Fruit fly (Drosophila melanogaster) whole organism, embryonic: ENCODE measurements around the gene Megf8.

Experiments used
- Antp ChIP-seq: fragments of 200-800 bp; sonication (Bioruptor generic); optimal IDR thresholded peaks from 3 replicates; lab custom pipeline; 2016; ENCODE audit warnings: missing biosample characterization, missing genetic modification characterization
- Bteb2 ChIP-seq: fragments of 200-800 bp; sonication (Bioruptor generic); optimal IDR thresholded peaks from 2 replicates; lab custom pipeline; 2016; ENCODE audit warnings: missing biosample characterization, missing genetic modification characterization
- CG10366 ChIP-seq: fragments of 200-800 bp; sonication (Bioruptor generic); IDR thresholded peaks from 2 replicates; pipeline ENCODE4 v1.3.6; 2022; ENCODE audit warnings: missing biosample characterization, missing genetic modification characterization
- CG15011 ChIP-seq: fragments of 200-800 bp; sonication (Bioruptor generic); optimal IDR thresholded peaks from 3 replicates; lab custom pipeline; 2018; ENCODE audit warnings: missing biosample characterization, mild to moderate bottlenecking, missing genetic modification characterization
- CG17361 ChIP-seq: fragments of 200-800 bp; sonication (Bioruptor generic); IDR thresholded peaks from 3 replicates; pipeline ENCODE4 v1.3.6; 2022; ENCODE audit warnings: missing biosample characterization, missing genetic modification characterization
- CG18011 ChIP-seq: fragments of 200-800 bp; sonication (Bioruptor generic); optimal IDR thresholded peaks from 2 replicates; lab custom pipeline; 2017; ENCODE audit warnings: missing biosample characterization, missing genetic modification characterization, mild to moderate bottlenecking, moderate library complexity, missing genotype
- CG18262 ChIP-seq: fragments of 200-800 bp; optimal IDR thresholded peaks from 3 replicates; lab custom pipeline; 2019; ENCODE audit warnings: missing biosample characterization, mild to moderate bottlenecking, missing genetic modification characterization, moderate library complexity
- CG3281 ChIP-seq: fragments of 200-800 bp; sonication (Bioruptor generic); optimal IDR thresholded peaks from 3 replicates; lab custom pipeline; 2017; ENCODE audit warnings: missing biosample characterization, mild to moderate bottlenecking, missing genetic modification characterization
- CG33557 ChIP-seq: fragments of 200-800 bp; sonication (Bioruptor generic); optimal IDR thresholded peaks from 2 replicates; lab custom pipeline; 2019; ENCODE audit warnings: missing biosample characterization, mild to moderate bottlenecking, missing genetic modification characterization, moderate library complexity
- CG42726 ChIP-seq: fragments of 200-800 bp; sonication (Bioruptor generic); IDR thresholded peaks from 2 replicates; pipeline ENCODE4 v1.3.6; 2022; ENCODE audit warnings: missing biosample characterization, missing genetic modification characterization; ENCODE audit not compliant: partially characterized antibody
- CG43689 ChIP-seq: fragments of 200-800 bp; sonication (Bioruptor generic); IDR thresholded peaks from 2 replicates; pipeline ENCODE4 v1.3.6; 2022; ENCODE audit warnings: missing biosample characterization, missing genetic modification characterization
- CG4730 ChIP-seq: fragments of 200-800 bp; sonication (Bioruptor generic); IDR thresholded peaks from 2 replicates; pipeline ENCODE4 v1.3.6; 2022; ENCODE audit warnings: missing biosample characterization, missing genetic modification characterization
- CG6854 ChIP-seq: fragments of 200-800 bp; sonication (Bioruptor generic); optimal IDR thresholded peaks from 3 replicates; lab custom pipeline; 2017; ENCODE audit warnings: missing biosample characterization, mild to moderate bottlenecking, missing genetic modification characterization
- CG7357 ChIP-seq: fragments of 200-800 bp; sonication (Bioruptor generic); IDR thresholded peaks from 3 replicates; pipeline ENCODE4 v1.3.6; 2022; ENCODE audit warnings: missing biosample characterization, missing genetic modification characterization
- CG7372 ChIP-seq: fragments of 200-800 bp; sonication (Bioruptor generic); IDR thresholded peaks from 2 replicates; pipeline ENCODE4 v1.3.6; 2022; ENCODE audit warnings: missing biosample characterization, missing genetic modification characterization
- CG7963 ChIP-seq: fragments of 200-800 bp; sonication (Bioruptor generic); IDR thresholded peaks from 3 replicates; pipeline ENCODE4 v1.3.6; 2022; ENCODE audit warnings: missing biosample characterization, missing genetic modification characterization; ENCODE audit not compliant: partially characterized antibody
- CG9817 ChIP-seq: fragments of 200-800 bp; sonication (Bioruptor generic); optimal IDR thresholded peaks from 2 replicates; lab custom pipeline; 2018; ENCODE audit warnings: missing biosample characterization, mild to moderate bottlenecking, missing genetic modification characterization, moderate library complexity
- CkIIα-i1 ChIP-seq: fragments of 200-800 bp; sonication (Bioruptor generic); IDR thresholded peaks from 2 replicates; pipeline ENCODE4 v1.3.6; 2022; ENCODE audit warnings: missing biosample characterization, missing genetic modification characterization
- Doc3 ChIP-seq: fragments of 200-800 bp; sonication (Bioruptor generic); IDR thresholded peaks from 3 replicates; pipeline ENCODE4 v1.3.6; 2022; ENCODE audit warnings: missing biosample characterization, missing genetic modification characterization; ENCODE audit not compliant: partially characterized antibody
- HLHmδ ChIP-seq: fragments of 200-800 bp; sonication (Bioruptor generic); optimal IDR thresholded peaks from 2 replicates; lab custom pipeline; 2018; ENCODE audit warnings: missing biosample characterization, mild to moderate bottlenecking, missing genetic modification characterization, moderate library complexity
- MTF-1 ChIP-seq: fragments of 200-800 bp; sonication (Bioruptor generic); optimal IDR thresholded peaks from 2 replicates; lab custom pipeline; 2018; ENCODE audit warnings: missing biosample characterization, mild to moderate bottlenecking, missing genetic modification characterization, borderline replicate concordance
- Optix ChIP-seq: fragments of 200-800 bp; sonication (Bioruptor generic); IDR thresholded peaks from 3 replicates; pipeline ENCODE4 v1.3.6; 2022; ENCODE audit warnings: missing biosample characterization, missing genetic modification characterization
- Scr ChIP-seq: fragments of 200-800 bp; sonication (Bioruptor generic); IDR thresholded peaks from 2 replicates; pipeline ENCODE4 v1.3.6; 2022; ENCODE audit warnings: missing biosample characterization, missing genetic modification characterization; ENCODE audit not compliant: partially characterized antibody
- Stat92E ChIP-seq, 3 experiments: fragments of >200 bp in 2 of 3; fragments of 200-800 bp in 1 of 3; sonication (Bioruptor generic) in 1 of 3; optimal IDR thresholded peaks; 2 replicates each; lab custom pipeline; 2017 to 2019; ENCODE audit warnings: missing biosample characterization in 3 of 3, missing genetic modification characterization in 3 of 3, mild to moderate bottlenecking in 1 of 3, moderate library complexity in 1 of 3
- bab2 ChIP-seq: fragments of 200-800 bp; sonication (Bioruptor generic); optimal IDR thresholded peaks from 2 replicates; lab custom pipeline; 2016; ENCODE audit warnings: missing biosample characterization, missing genetic modification characterization
- bbx ChIP-seq: fragments of 200-800 bp; sonication (Bioruptor generic); IDR thresholded peaks from 2 replicates; pipeline ENCODE4 v1.3.6; 2022; ENCODE audit warnings: missing biosample characterization, missing genetic modification characterization; ENCODE audit not compliant: partially characterized antibody
- bcd ChIP-seq: fragments of 200-800 bp; sonication (Bioruptor generic); optimal IDR thresholded peaks from 2 replicates; lab custom pipeline; 2017; ENCODE audit warnings: missing biosample characterization, mild to moderate bottlenecking, missing genetic modification characterization
- btn ChIP-seq: fragments of 200-800 bp; sonication (Bioruptor generic); optimal IDR thresholded peaks from 2 replicates; lab custom pipeline; 2016; ENCODE audit warnings: missing biosample characterization, missing genetic modification characterization
- cad ChIP-seq: fragments of >200 bp; optimal IDR thresholded peaks from 2 replicates; lab custom pipeline; 2017; ENCODE audit warnings: missing biosample characterization, missing genetic modification characterization
- caup ChIP-seq: fragments of 200-800 bp; sonication (Bioruptor generic); optimal IDR thresholded peaks from 3 replicates; lab custom pipeline; 2017; ENCODE audit warnings: missing biosample characterization, mild to moderate bottlenecking, missing genetic modification characterization, moderate library complexity; ENCODE audit not compliant: severe bottlenecking
- corto ChIP-seq: fragments of 200-800 bp; sonication (Bioruptor generic); optimal IDR thresholded peaks from 2 replicates; lab custom pipeline; 2016; ENCODE audit warnings: missing biosample characterization, mild to moderate bottlenecking, missing genetic modification characterization, moderate library complexity
- crc ChIP-seq: fragments of 200-800 bp; sonication (Bioruptor generic); optimal IDR thresholded peaks from 2 replicates; lab custom pipeline; 2016; ENCODE audit warnings: missing biosample characterization, missing genetic modification characterization
- dmrt11E ChIP-seq: fragments of 200-800 bp; sonication (Bioruptor generic); optimal IDR thresholded peaks from 3 replicates; lab custom pipeline; 2018; ENCODE audit warnings: missing biosample characterization, mild to moderate bottlenecking, missing genetic modification characterization, moderate library complexity
- ems ChIP-seq: fragments of 200-800 bp; sonication (Bioruptor generic); optimal IDR thresholded peaks from 3 replicates; lab custom pipeline; 2016; ENCODE audit warnings: missing biosample characterization, missing genetic modification characterization
- fd3F ChIP-seq: fragments of 200-800 bp; sonication (Bioruptor generic); optimal IDR thresholded peaks from 2 replicates; lab custom pipeline; 2018; ENCODE audit warnings: missing biosample characterization, mild to moderate bottlenecking, missing genetic modification characterization, moderate library complexity
- gsb-n ChIP-seq: fragments of 200-800 bp; sonication (Bioruptor generic); optimal IDR thresholded peaks from 3 replicates; lab custom pipeline; 2018; ENCODE audit warnings: missing biosample characterization, mild to moderate bottlenecking, missing genetic modification characterization
- ham ChIP-seq: fragments of 200-800 bp; sonication (Bioruptor generic); IDR thresholded peaks from 2 replicates; pipeline ENCODE4 v1.3.6; 2022; ENCODE audit warnings: missing biosample characterization, missing genetic modification characterization
- hbn ChIP-seq: fragments of 200-800 bp; sonication (Bioruptor generic); IDR thresholded peaks from 2 replicates; pipeline ENCODE4 v1.3.6; 2022; ENCODE audit warnings: missing biosample characterization, missing genetic modification characterization; ENCODE audit not compliant: partially characterized antibody
- hth ChIP-seq: fragments of >200 bp; optimal IDR thresholded peaks from 2 replicates; lab custom pipeline; 2017; ENCODE audit warnings: inconsistent platforms
- ken ChIP-seq: fragments of 200-800 bp; sonication (Bioruptor generic); IDR thresholded peaks from 3 replicates; pipeline ENCODE4 v1.3.6; 2022; ENCODE audit warnings: missing biosample characterization, missing genetic modification characterization
- klu ChIP-seq: fragments of 200-800 bp; sonication (Bioruptor generic); IDR thresholded peaks from 2 replicates; pipeline ENCODE4 v1.3.6; 2022; ENCODE audit warnings: missing biosample characterization, missing genetic modification characterization
- nau ChIP-seq: fragments of 200-800 bp; sonication (Bioruptor generic); optimal IDR thresholded peaks from 3 replicates; lab custom pipeline; 2017; ENCODE audit warnings: missing biosample characterization, mild to moderate bottlenecking, missing genetic modification characterization, missing genetic modification reagents
- pb ChIP-seq: fragments of 200-800 bp; sonication (Bioruptor generic); optimal IDR thresholded peaks from 3 replicates; lab custom pipeline; 2016; ENCODE audit warnings: missing biosample characterization, missing genetic modification characterization
- peb ChIP-seq: fragments of 200-800 bp; sonication (Bioruptor generic); IDR thresholded peaks from 2 replicates; pipeline ENCODE4 v1.3.6; 2022; ENCODE audit warnings: missing biosample characterization, missing genetic modification characterization
- sens ChIP-seq: fragments of 200-800 bp; sonication (Bioruptor generic); peaks from one replicate; lab custom pipeline; 2016; ENCODE audit warnings: missing biosample characterization, missing genetic modification characterization
- sisA ChIP-seq: fragments of 200-800 bp; sonication (Bioruptor generic); IDR thresholded peaks from 2 replicates; pipeline ENCODE4 v1.3.6; 2022; ENCODE audit warnings: missing biosample characterization, missing genetic modification characterization
- sug ChIP-seq: fragments of 200-800 bp; optimal IDR thresholded peaks from 2 replicates; lab custom pipeline; 2019; ENCODE audit warnings: missing biosample characterization, mild to moderate bottlenecking, missing genetic modification characterization, moderate library complexity
- tio ChIP-seq: fragments of 200-800 bp; sonication (Bioruptor generic); optimal IDR thresholded peaks from 2 replicates; lab custom pipeline; 2017; ENCODE audit warnings: missing biosample characterization, missing genetic modification characterization, inconsistent platforms
- tx ChIP-seq: fragments of 200-800 bp; sonication (Bioruptor generic); optimal IDR thresholded peaks from 2 replicates; lab custom pipeline; 2016; ENCODE audit warnings: missing biosample characterization, missing genetic modification characterization

The Megf8 gene

dm6 chr2L:8082692-8083412 lies 39.6 kb downstream of the Megf8 start, which contains the start of gene Mcr (continued):
- TF ChIP-seq tio (GFP tag; lab: Kevin White, UChicago) (no peak), corto (no peak), klu (GFP tag; lab: Robert Waterston, UW) (no peak), fd3F (no peak), bbx (GFP tag; lab: Robert Waterston, UW) (peak; percentile 12; the same call in 1 of the 2 replicates), CG18262 (tag; lab: Kevin White, UChicago) (no peak), bcd (no peak), ems (peak; percentile 8), sug (no peak), Bteb2 (GFP tag; lab: Kevin White, UChicago) (no peak), crc (GFP tag; lab: Kevin White, UChicago) (no peak), CG42726 (GFP tag; lab: Robert Waterston, UW) (peak; percentile 34; the same call in 1 of the 2 replicates), Doc3 (GFP tag; lab: Robert Waterston, UW) (no peak), CG7372 (GFP tag; lab: Robert Waterston, UW) (no peak), CG33557 (GFP tag; lab: Kevin White, UChicago) (no peak), CkIIα-i1 (GFP tag; lab: Robert Waterston, UW) (no peak), CG9817 (tag; lab: Kevin White, UChicago) (no peak), CG43689 (GFP tag; lab: Robert Waterston, UW) (no peak), Scr (GFP tag; lab: Robert Waterston, UW) (peak; percentile 61), btn (GFP tag; lab: Kevin White, UChicago) (peak; percentile 2), hbn (peak; percentile 23; the same call in 1 of the 2 replicates), CG17361 (peak; percentile 34; the same call in 1 of the 3 replicates), Stat92E (GFP tag; optimal IDR thresholded peaks at IDR 0.05; lab: Kevin White, UChicago) (peak in 1 of 3 experiments; percentile 71), CG15011 (GFP tag; lab: Kevin White, UChicago) (no peak), bab2 (GFP tag; lab: Kevin White, UChicago) (no peak), Antp (no peak), ken (GFP tag; lab: Robert Waterston, UW) (no peak), cad (GFP tag; lab: Kevin White, UChicago) (no peak), dmrt11E (no peak), CG3281 (GFP tag; lab: Kevin White, UChicago) (no peak), gsb-n (tag; lab: Kevin White, UChicago) (no peak), CG6854 (no peak), CG10366 (no peak), CG7963 (GFP tag; lab: Robert Waterston, UW) (no peak), sens (GFP tag; lab: Kevin White, UChicago) (peak; percentile 28), CG18011 (no peak), peb (no peak), tx (GFP tag; lab: Kevin White, UChicago) (peak; percentile 10), CG7357 (GFP tag; lab: Robert Waterston, UW) (no peak), ham (no peak), hth (lab: Kevin White, UChicago) (no peak), pb (GFP tag; lab: Kevin White, UChicago) (no peak), sisA (GFP tag; lab: Robert Waterston, UW) (0 out of 2 replicates have a peak, but pooled peaks have one; percentile 26), HLHmδ (GFP tag; lab: Kevin White, UChicago) (peak; percentile 0), Optix (GFP tag; lab: Robert Waterston, UW) (no peak), nau (GFP tag; lab: Kevin White, UChicago) (no peak), caup (no peak), CG4730 (GFP tag; lab: Robert Waterston, UW) (no peak), MTF-1 (GFP tag; lab: Kevin White, UChicago) (no peak)
